Worm (Caenorhabditis elegans) whole organism, L4/young adult: ENCODE measurements around the gene T04C12.7.

Source experiments
- W03F9.2 ChIP-seq: fragments of 150-350 bp; optimal IDR thresholded peaks from 2 replicates; lab custom pipeline; 2014; ENCODE audit warnings: missing biosample characterization, missing genetic modification characterization
- dao-5 ChIP-seq: sonication (generic microtip); optimal IDR thresholded peaks from 2 replicates; lab custom pipeline; 2016; ENCODE audit warnings: missing genotype, missing genetic modification characterization, moderate library complexity, missing compliant biosample characterization
- him-1 ChIP-seq: sonication (generic microtip); optimal IDR thresholded peaks from 2 replicates; lab custom pipeline; 2016; ENCODE audit warnings: missing genotype, missing genetic modification reagents, missing genetic modification characterization, missing compliant biosample characterization

DNA sequence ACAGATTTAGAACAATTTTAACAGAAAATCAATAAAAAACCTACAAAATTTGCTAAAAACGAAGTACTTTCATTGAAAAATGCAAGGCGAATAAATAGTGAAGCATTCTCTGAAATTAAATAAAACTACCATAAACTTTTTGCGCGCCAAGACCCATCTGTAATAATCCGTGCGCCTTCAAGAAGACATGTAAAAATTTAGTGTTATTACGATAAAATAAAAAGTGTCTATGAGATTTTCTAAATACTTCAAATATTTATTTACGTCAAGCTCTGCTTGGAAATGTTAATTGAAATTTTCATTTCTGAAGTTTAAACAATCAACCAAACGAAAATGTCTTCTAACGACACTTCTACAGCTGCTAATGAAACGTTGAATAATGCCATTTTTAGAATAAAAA lies 13.9 kb upstream of the T04C12.7 start, which contains the start of gene C45B11.9:
- TF ChIP-seq dao-5 (no peak), him-1 (tag; lab: Kevin White, UChicago) (no peak), W03F9.2 (no peak)
